Worm (Caenorhabditis elegans) whole organism, young adult: Measurements from ENCODE around the gene F57B9.8.

Source experiments
- C17E4.6 ChIP-seq: fragments of 200-800 bp; sonication (Bioruptor generic); IDR thresholded peaks from 2 replicates; pipeline ENCODE4 v1.3.6; 2022; ENCODE audit warnings: missing genetic modification reagents, missing genetic modification characterization, missing compliant biosample characterization
- F55B11.4 ChIP-seq: sonication (generic microtip); optimal IDR thresholded peaks from 2 replicates; lab custom pipeline; 2016; ENCODE audit warnings: missing compliant biosample characterization, missing genetic modification characterization, borderline replicate concordance; ENCODE audit not compliant: insufficient read depth
- Y53F4B.3 ChIP-seq: fragments of 200-800 bp; sonication (Bioruptor generic); IDR thresholded peaks from 2 replicates; pipeline ENCODE4 v1.3.6; 2022; ENCODE audit warnings: missing genetic modification reagents, missing genetic modification characterization, missing compliant biosample characterization
- attf-3 ChIP-seq: fragments of 200-800 bp; sonication (Bioruptor generic); conservative IDR thresholded peaks from 2 replicates; pipeline ENCODE4 v1.3.6; 2022; ENCODE audit warnings: missing genetic modification reagents, missing genetic modification characterization, missing compliant biosample characterization
- dpl-1 ChIP-seq: fragments of 150-350 bp; optimal IDR thresholded peaks from 2 replicates; lab custom pipeline; 2014; ENCODE audit warnings: missing biosample characterization, missing genetic modification reagents, missing genetic modification characterization
- ekl-4 ChIP-seq: fragments of 200-800 bp; sonication (Bioruptor generic); IDR thresholded peaks from 2 replicates; pipeline ENCODE4 v1.3.6; 2022; ENCODE audit warnings: missing genetic modification reagents, missing genetic modification characterization, missing compliant biosample characterization
- hsf-1 ChIP-seq: fragments of 200-800 bp; sonication (Bioruptor generic); IDR thresholded peaks from 2 replicates; pipeline ENCODE4 v1.3.6; 2022; ENCODE audit warnings: missing genetic modification reagents, missing genetic modification characterization, missing compliant biosample characterization
- tbx-9 ChIP-seq: sonication (generic microtip); optimal IDR thresholded peaks from 2 replicates; lab custom pipeline; 2016; ENCODE audit warnings: borderline replicate concordance, missing genetic modification characterization, inconsistent platforms, missing compliant biosample characterization
- ztf-28 ChIP-seq: fragments of 200-800 bp; sonication (Bioruptor generic); IDR thresholded peaks from 2 replicates; pipeline ENCODE4 v1.3.6; 2022; ENCODE audit warnings: missing genetic modification reagents, missing genetic modification characterization, missing compliant biosample characterization

- TF ChIP-seq ztf-28 (GFP tag; lab: Robert Waterston, UW): no peak
- no peak for TF ChIP-seq C17E4.6 (GFP tag; lab: Robert Waterston, UW)
- no peak for TF ChIP-seq dpl-1 (GFP tag; lab: Kevin White, UChicago)
- TF ChIP-seq hsf-1 (GFP tag; lab: Robert Waterston, UW): no peak
- TF ChIP-seq tbx-9 (tag; lab: Kevin White, UChicago): no peak
- no peak for TF ChIP-seq Y53F4B.3 (GFP tag; lab: Robert Waterston, UW)
- no peak for TF ChIP-seq F55B11.4 (tag; lab: Kevin White, UChicago)
- TF ChIP-seq attf-3: no peak
- no peak for TF ChIP-seq ekl-4
Observed at ce11 chrIII:6961937-6962504, 26.9 kb upstream of the F57B9.8 start, which contains the start of the genes rpn-6.1 and F57B9.1.
